Worm (Caenorhabditis elegans) whole organism, early embryonic: ENCODE results near the gene ztf-14.

Source experiments
- B0310.2 ChIP-seq: sonication (generic microtip); optimal IDR thresholded peaks from 2 replicates; lab custom pipeline; 2016; ENCODE audit warnings: mild to moderate bottlenecking, missing genetic modification characterization, missing compliant biosample characterization
- F13C5.2 ChIP-seq: sonication (generic microtip); optimal IDR thresholded peaks from 2 replicates; lab custom pipeline; 2017; ENCODE audit warnings: mild to moderate bottlenecking, missing genetic modification characterization, inconsistent platforms, missing compliant biosample characterization
- aly-1 ChIP-seq: sonication (generic microtip); optimal IDR thresholded peaks from 2 replicates; lab custom pipeline; 2016; ENCODE audit warnings: missing genetic modification characterization, missing compliant biosample characterization
- ama-1 ChIP-seq: fragments of 150-350 bp; optimal IDR thresholded peaks from 2 replicates; lab custom pipeline; 2014
- ceh-13 ChIP-seq: fragments of 200-800 bp; sonication (Bioruptor generic); optimal IDR thresholded peaks from 2 replicates; lab custom pipeline; 2018; ENCODE audit warnings: mild to moderate bottlenecking, missing genetic modification characterization, missing compliant biosample characterization
- ceh-36 ChIP-seq: sonication (generic microtip); optimal IDR thresholded peaks from 2 replicates; lab custom pipeline; 2016; ENCODE audit warnings: missing genetic modification characterization, inconsistent platforms, missing compliant biosample characterization
- ets-7 ChIP-seq: sonication (generic microtip); optimal IDR thresholded peaks from 2 replicates; lab custom pipeline; 2016; ENCODE audit warnings: missing genotype, missing genetic modification characterization, missing compliant biosample characterization
- flt-1 ChIP-seq: fragments of 200-800 bp; sonication (Bioruptor generic); IDR thresholded peaks from 2 replicates; pipeline ENCODE4 v1.3.6; 2022; ENCODE audit warnings: missing genetic modification characterization, missing compliant biosample characterization
- hmbx-1 ChIP-seq: sonication (generic microtip); optimal IDR thresholded peaks from 2 replicates; lab custom pipeline; 2016; ENCODE audit warnings: mild to moderate bottlenecking, missing genetic modification characterization, missing compliant biosample characterization
- hmg-4 ChIP-seq: fragments of 200-800 bp; sonication (Bioruptor generic); optimal IDR thresholded peaks from 2 replicates; lab custom pipeline; 2018; ENCODE audit warnings: mild to moderate bottlenecking, missing genetic modification characterization, missing compliant biosample characterization
- hnd-1 ChIP-seq: sonication (generic microtip); optimal IDR thresholded peaks from 2 replicates; lab custom pipeline; 2016; ENCODE audit warnings: missing genetic modification characterization, missing compliant biosample characterization
- pes-1 ChIP-seq: fragments of 200-800 bp; sonication (Bioruptor generic); IDR thresholded peaks from 2 replicates; pipeline ENCODE4 v1.3.6; 2022; ENCODE audit warnings: missing genetic modification reagents, missing genetic modification characterization, missing compliant biosample characterization
- scrt-1 ChIP-seq: fragments of 200-800 bp; sonication (Bioruptor generic); IDR thresholded peaks from 2 replicates; pipeline ENCODE4 v1.3.6; 2022; ENCODE audit warnings: missing genetic modification characterization, missing compliant biosample characterization
- sea-1 ChIP-seq: fragments of 200-800 bp; sonication (Bioruptor generic); conservative IDR thresholded peaks from 2 replicates; pipeline ENCODE4 v1.3.6; 2022; ENCODE audit warnings: missing genetic modification characterization, missing compliant biosample characterization
- tbx-11 ChIP-seq: fragments of 200-800 bp; sonication (Bioruptor generic); IDR thresholded peaks from 2 replicates; pipeline ENCODE4 v1.3.6; 2022; ENCODE audit warnings: missing genetic modification characterization, missing compliant biosample characterization
- tbx-37 ChIP-seq: fragments of 200-800 bp; sonication (Bioruptor generic); conservative IDR thresholded peaks from 2 replicates; pipeline ENCODE4 v1.3.6; 2022; ENCODE audit warnings: missing genetic modification reagents, missing genetic modification characterization, missing compliant biosample characterization
- tra-4 ChIP-seq: sonication (generic microtip); optimal IDR thresholded peaks from 2 replicates; lab custom pipeline; 2017; ENCODE audit warnings: missing genetic modification characterization, missing compliant biosample characterization

Gene ztf-14

DNA sequence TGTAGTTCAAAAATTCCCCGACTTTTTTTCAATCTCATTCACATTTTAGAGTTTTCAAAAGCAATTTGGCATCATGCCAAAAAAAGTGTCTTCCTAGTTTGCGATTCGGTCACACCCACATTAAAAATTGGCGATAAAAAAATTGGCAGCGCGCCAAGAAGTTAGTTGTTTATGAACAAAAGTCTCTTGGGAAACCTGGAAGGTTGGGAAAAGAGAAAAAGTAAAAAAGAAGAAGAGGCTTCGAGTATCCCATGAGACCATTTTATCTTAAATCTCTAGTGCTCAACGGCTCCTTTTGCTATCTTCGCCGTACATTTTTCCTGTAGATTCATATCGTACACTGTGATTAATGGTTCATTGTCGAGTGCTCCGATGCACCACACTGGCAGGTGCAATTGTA is 8.1 kb upstream of the ztf-14 start:
- TF ChIP-seq hmbx-1 (tag; lab: Kevin White, UChicago) (no peak), ceh-13 (GFP tag; lab: Kevin White, UChicago) (no peak), hmg-4 (GFP tag; lab: Kevin White, UChicago) (no peak), scrt-1 (GFP tag; lab: Robert Waterston, UW) (no peak), ceh-36 (tag; lab: Kevin White, UChicago) (no peak), ama-1 (lab: Kevin White, UChicago) (no peak), tbx-11 (no peak), tra-4 (tag; lab: Kevin White, UChicago) (no peak), F13C5.2 (tag; lab: Kevin White, UChicago) (no peak)

- TF ChIP-seq B0310.2 (no peak), pes-1 (GFP tag; lab: Robert Waterston, UW) (peak; percentile 58), ama-1 (lab: Kevin White, UChicago) (peak; percentile 98), tra-4 (tag; lab: Kevin White, UChicago) (peak; percentile 48), hnd-1 (tag; lab: Kevin White, UChicago) (no peak), scrt-1 (GFP tag; lab: Robert Waterston, UW) (peak; percentile 25; the same call in 1 of the 2 replicates), aly-1 (tag; lab: Kevin White, UChicago) (no peak), hmg-4 (GFP tag; lab: Kevin White, UChicago) (peak; percentile 73), flt-1 (no peak), ceh-13 (GFP tag; lab: Kevin White, UChicago) (no peak), hmbx-1 (tag; lab: Kevin White, UChicago) (peak; percentile 22), tbx-11 (peak; percentile 60), sea-1 (peak; percentile 68; the same call in 1 of the 2 replicates), ceh-36 (tag; lab: Kevin White, UChicago) (no peak), ets-7 (no peak), F13C5.2 (tag; lab: Kevin White, UChicago) (peak; percentile 57), tbx-37 (GFP tag; lab: Robert Waterston, UW) (peak; percentile 30; the same call in 1 of the 2 replicates)
These were observed 5.9 kb upstream of the ztf-14 start, which contains the start of gene his-24 for ce11 chrX:14489945-14490344. his-24 (plus strand) TSS chrX:14490094.

DNA sequence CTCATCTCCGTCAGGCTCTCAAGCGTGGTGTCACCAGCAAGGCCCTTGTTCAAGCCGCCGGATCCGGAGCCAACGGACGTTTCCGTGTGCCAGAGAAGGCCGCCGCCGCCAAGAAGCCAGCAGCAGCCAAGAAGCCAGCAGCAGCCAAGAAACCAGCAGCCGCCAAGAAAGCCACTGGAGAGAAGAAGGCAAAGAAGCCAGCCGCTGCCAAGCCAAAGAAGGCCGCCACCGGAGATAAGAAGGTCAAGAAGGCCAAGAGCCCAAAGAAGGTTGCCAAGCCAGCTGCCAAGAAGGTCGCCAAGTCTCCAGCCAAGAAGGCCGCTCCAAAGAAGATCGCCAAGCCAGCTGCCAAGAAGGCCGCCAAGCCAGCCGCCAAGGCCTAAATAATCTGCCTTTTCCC is 5.4 kb upstream of the ztf-14 start:
- TF ChIP-seq pes-1 (GFP tag; lab: Robert Waterston, UW) = peak; percentile 58
- no peak for TF ChIP-seq hmg-4 (GFP tag; lab: Kevin White, UChicago)
- no peak for TF ChIP-seq tra-4 (tag; lab: Kevin White, UChicago)
- no peak for TF ChIP-seq scrt-1 (GFP tag; lab: Robert Waterston, UW)
- no peak for TF ChIP-seq hmbx-1 (tag; lab: Kevin White, UChicago)
- TF ChIP-seq hnd-1 (tag; lab: Kevin White, UChicago) = no peak
- TF ChIP-seq B0310.2 = no peak
- TF ChIP-seq ets-7 = no peak
- TF ChIP-seq F13C5.2 (tag; lab: Kevin White, UChicago) = no peak
- no peak for TF ChIP-seq aly-1 (tag; lab: Kevin White, UChicago)
- no peak for TF ChIP-seq ceh-13 (GFP tag; lab: Kevin White, UChicago)
- TF ChIP-seq sea-1 = no peak
- no peak for TF ChIP-seq flt-1
- TF ChIP-seq tbx-11 = no peak
- TF ChIP-seq ama-1 (lab: Kevin White, UChicago) = no peak
- TF ChIP-seq ceh-36 (tag; lab: Kevin White, UChicago) = no peak
- TF ChIP-seq tbx-37 (GFP tag; lab: Robert Waterston, UW) = 0 out of 2 replicates have a peak, but pooled peaks have one; percentile 5

DNA sequence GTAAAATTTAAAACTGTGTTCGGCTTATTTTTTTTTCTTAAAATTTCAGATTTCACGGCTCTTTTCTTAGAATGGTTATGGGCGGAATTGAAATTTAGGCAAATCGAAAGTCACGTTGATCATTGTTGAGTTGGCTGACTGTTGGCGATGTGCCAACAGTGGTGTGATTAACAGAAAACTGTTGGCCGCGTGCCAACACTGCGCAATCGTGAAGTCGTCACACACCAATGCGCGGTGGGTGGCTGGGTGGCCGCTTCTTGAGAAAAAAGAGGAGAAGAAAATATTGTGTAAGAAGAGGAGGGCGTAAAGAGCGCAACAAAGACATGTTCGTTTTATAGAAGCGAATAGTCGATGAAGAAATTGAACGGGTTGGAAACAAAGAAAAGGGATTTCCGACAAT is 4.8 kb upstream of the ztf-14 start:
- peak; percentile 36 for TF ChIP-seq ama-1 (lab: Kevin White, UChicago)
- peak; percentile 40; the same call in 1 of the 2 replicates for TF ChIP-seq tbx-11
- TF ChIP-seq hnd-1 (tag; lab: Kevin White, UChicago) = no peak
- no peak for TF ChIP-seq hmg-4 (GFP tag; lab: Kevin White, UChicago)
- 0 out of 2 replicates have a peak, but pooled peaks have one; percentile 26 for TF ChIP-seq tbx-37 (GFP tag; lab: Robert Waterston, UW)
- no peak for TF ChIP-seq flt-1
- no peak for TF ChIP-seq scrt-1 (GFP tag; lab: Robert Waterston, UW)

DNA sequence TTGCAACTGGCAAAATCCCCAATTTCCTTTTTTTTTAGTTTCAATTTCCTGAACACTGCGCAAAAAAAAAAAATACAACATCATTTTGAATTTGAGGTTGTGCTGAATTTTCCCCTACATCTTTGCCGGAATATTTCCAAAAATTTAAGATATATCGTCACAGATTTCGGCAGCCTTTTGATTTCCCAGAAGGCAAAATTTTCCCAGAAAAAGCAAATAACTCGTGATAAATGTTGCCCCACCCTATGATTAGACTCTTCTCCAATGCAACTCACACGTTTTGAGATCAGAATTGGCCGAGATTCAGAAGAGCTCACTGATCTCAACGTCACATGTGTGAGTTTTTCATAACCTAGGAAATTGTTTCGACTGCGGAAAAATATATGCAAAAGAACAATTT is 3.4 kb upstream of the ztf-14 start:
- no peak for TF ChIP-seq ama-1 (lab: Kevin White, UChicago)
- no peak for TF ChIP-seq ets-7
- no peak for TF ChIP-seq flt-1
- no peak for TF ChIP-seq hmbx-1 (tag; lab: Kevin White, UChicago)
- TF ChIP-seq tbx-37 (GFP tag; lab: Robert Waterston, UW) = no peak
- no peak for TF ChIP-seq tbx-11
- no peak for TF ChIP-seq hnd-1 (tag; lab: Kevin White, UChicago)

DNA sequence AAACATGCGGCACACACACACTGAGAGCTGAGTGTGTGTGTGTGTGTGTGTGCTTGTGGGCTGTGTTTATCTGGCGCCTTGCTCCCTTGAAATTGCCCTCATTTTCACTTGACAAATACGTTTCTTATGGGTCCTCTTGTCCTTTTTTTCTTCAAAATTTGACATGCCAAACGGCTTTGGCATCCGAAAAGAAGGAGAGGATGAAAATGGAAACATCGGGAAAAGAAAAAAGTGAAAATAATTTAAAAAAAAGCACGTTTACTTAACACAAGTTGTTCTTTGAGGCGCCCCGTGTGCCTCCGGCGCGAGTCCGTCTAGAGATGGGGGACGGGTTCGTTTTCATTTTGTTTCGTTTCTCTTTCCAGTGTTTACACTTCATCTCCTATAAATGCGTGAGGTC is 810 bp upstream of the ztf-14 start:
- TF ChIP-seq flt-1 (no peak), tbx-37 (GFP tag; lab: Robert Waterston, UW) (no peak), ets-7 (no peak), ama-1 (lab: Kevin White, UChicago) (no peak), hnd-1 (tag; lab: Kevin White, UChicago) (no peak), hmg-4 (GFP tag; lab: Kevin White, UChicago) (no peak), F13C5.2 (tag; lab: Kevin White, UChicago) (no peak), pes-1 (GFP tag; lab: Robert Waterston, UW) (no peak), aly-1 (tag; lab: Kevin White, UChicago) (no peak), ceh-13 (GFP tag; lab: Kevin White, UChicago) (no peak), tbx-11 (no peak), hmbx-1 (tag; lab: Kevin White, UChicago) (no peak), sea-1 (no peak), B0310.2 (no peak), ceh-36 (tag; lab: Kevin White, UChicago) (no peak), scrt-1 (GFP tag; lab: Robert Waterston, UW) (no peak)

DNA sequence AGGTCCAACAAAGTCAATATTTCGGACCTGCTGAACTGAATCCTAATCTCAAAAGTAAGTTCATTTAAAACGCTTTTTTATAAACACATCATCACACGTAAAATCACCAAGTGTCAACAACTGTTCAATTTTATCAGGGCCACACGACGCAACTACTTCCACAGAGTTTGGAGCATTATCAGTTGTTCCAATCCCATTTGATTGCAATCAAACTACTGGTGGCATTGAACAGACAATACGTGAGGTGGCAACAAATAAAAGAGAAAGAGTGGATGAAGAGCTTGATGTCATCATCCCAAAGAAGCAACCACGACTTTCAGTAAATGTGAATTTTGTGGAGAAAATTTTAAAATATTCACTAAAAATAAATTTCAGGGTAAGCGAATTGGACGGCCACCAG is 660 bp downstream of the ztf-14 start:
- TF ChIP-seq hnd-1 (tag; lab: Kevin White, UChicago) (no peak), tra-4 (tag; lab: Kevin White, UChicago) (no peak), tbx-37 (GFP tag; lab: Robert Waterston, UW) (no peak), tbx-11 (no peak), hmg-4 (GFP tag; lab: Kevin White, UChicago) (no peak), ceh-36 (tag; lab: Kevin White, UChicago) (no peak), B0310.2 (no peak), hmbx-1 (tag; lab: Kevin White, UChicago) (no peak), aly-1 (tag; lab: Kevin White, UChicago) (no peak), flt-1 (no peak), ceh-13 (GFP tag; lab: Kevin White, UChicago) (no peak), sea-1 (no peak), ets-7 (no peak)
